Worm (Caenorhabditis elegans) whole organism, L4 larva: ENCODE results near the gene R03E9.2.
A peak's percentile ranks its signal among the peaks of the same experiment; 100 is the strongest.

Experiments used
- F37D6.2 ChIP-seq: sonication (generic microtip); optimal IDR thresholded peaks from 2 replicates; lab custom pipeline; 2016; ENCODE audit warnings: mild to moderate bottlenecking, missing genetic modification characterization, missing compliant biosample characterization
- F44E2.7 ChIP-seq: fragments of 200-800 bp; sonication (Bioruptor generic); IDR thresholded peaks from 2 replicates; pipeline ENCODE4 v2.1.2; 2022; ENCODE audit warnings: missing genetic modification characterization, missing compliant biosample characterization
- R02D3.7 ChIP-seq: fragments of 150-350 bp; sonication (generic microtip); optimal IDR thresholded peaks from 3 replicates; lab custom pipeline; 2014; ENCODE audit warnings: missing biosample characterization, missing genetic modification characterization
- T26A8.4 ChIP-seq: fragments of 200-800 bp; sonication (Bioruptor generic); IDR thresholded peaks from 2 replicates; pipeline ENCODE4 v1.3.6; 2022; ENCODE audit warnings: missing genetic modification characterization, missing compliant biosample characterization
- ZK546.5 ChIP-seq, 2 experiments: sonication (generic microtip); optimal IDR thresholded peaks; 2 replicates each; lab custom pipeline; 2017; ENCODE audit warnings: missing biosample characterization in 2 of 2, missing genetic modification characterization in 2 of 2
- attf-4 ChIP-seq: sonication (generic microtip); optimal IDR thresholded peaks from 3 replicates; lab custom pipeline; 2017; ENCODE audit warnings: missing biosample characterization, missing genetic modification characterization
- ceh-32 ChIP-seq: sonication (generic microtip); optimal IDR thresholded peaks from 2 replicates; lab custom pipeline; 2016; ENCODE audit warnings: mild to moderate bottlenecking, missing genetic modification characterization, missing compliant biosample characterization; ENCODE audit not compliant: poor library complexity
- ceh-44 ChIP-seq: fragments of 200-800 bp; sonication (Bioruptor generic); IDR thresholded peaks from 2 replicates; pipeline ENCODE4 v1.3.6; 2022; ENCODE audit warnings: missing genetic modification reagents, missing genetic modification characterization, missing compliant biosample characterization
- ces-1 ChIP-seq: fragments of 150-350 bp; sonication (generic microtip); optimal IDR thresholded peaks from 4 replicates; lab custom pipeline; 2014; ENCODE audit warnings: missing biosample characterization, missing genetic modification reagents, missing genetic modification characterization
- daf-16 ChIP-seq, 3 experiments: sonication (generic microtip); optimal IDR thresholded peaks; 2 replicates each; lab custom pipeline; 2016 to 2017; ENCODE audit warnings: missing genetic modification characterization in 3 of 3, missing genetic modification reagents in 3 of 3, mild to moderate bottlenecking in 2 of 3, missing compliant biosample characterization in 2 of 3, missing biosample characterization in 1 of 3, moderate library complexity in 1 of 3
- dmd-6 ChIP-seq: fragments of 200-800 bp; sonication (Bioruptor generic); IDR thresholded peaks from 2 replicates; pipeline ENCODE4 v1.3.6; 2022; ENCODE audit warnings: missing genetic modification reagents, missing genetic modification characterization, missing compliant biosample characterization
- dmd-9 ChIP-seq: fragments of 200-800 bp; sonication (Bioruptor generic); IDR thresholded peaks from 2 replicates; pipeline ENCODE4 v1.3.6; 2022; ENCODE audit warnings: missing genetic modification reagents, missing genetic modification characterization, missing compliant biosample characterization
- dpl-1 ChIP-seq: fragments of 150-350 bp; optimal IDR thresholded peaks from 2 replicates; lab custom pipeline; 2014; ENCODE audit warnings: missing biosample characterization, missing genetic modification reagents, missing genetic modification characterization
- dve-1 ChIP-seq: sonication (generic microtip); optimal IDR thresholded peaks from 2 replicates; lab custom pipeline; 2017; ENCODE audit warnings: antibody characterized with exemption, mild to moderate bottlenecking, missing genetic modification characterization, missing compliant biosample characterization; ENCODE audit not compliant: insufficient read depth
- egl-27 ChIP-seq: sonication (generic microtip); optimal IDR thresholded peaks from 3 replicates; lab custom pipeline; 2017; ENCODE audit warnings: missing biosample characterization, missing genetic modification reagents, missing genetic modification characterization
- hlh-11 ChIP-seq: fragments of 200-800 bp; sonication (Bioruptor generic); optimal IDR thresholded peaks from 2 replicates; lab custom pipeline; 2018; ENCODE audit warnings: mild to moderate bottlenecking, missing genetic modification characterization, missing compliant biosample characterization
- hlh-30 ChIP-seq: sonication (generic microtip); optimal IDR thresholded peaks from 2 replicates; lab custom pipeline; 2017; ENCODE audit warnings: antibody characterized with exemption, mild to moderate bottlenecking, missing genetic modification characterization, missing compliant biosample characterization; ENCODE audit not compliant: insufficient read depth
- jun-1 ChIP-seq: fragments of 150-350 bp; optimal IDR thresholded peaks from 2 replicates; lab custom pipeline; 2014; ENCODE audit warnings: missing biosample characterization, missing genetic modification reagents, missing genetic modification characterization
- lin-15B ChIP-seq: fragments of 150-350 bp; sonication (generic microtip); optimal IDR thresholded peaks from 3 replicates; lab custom pipeline; 2014; ENCODE audit warnings: missing biosample characterization, missing genetic modification characterization
- lir-3 ChIP-seq: sonication (generic microtip); optimal IDR thresholded peaks from 2 replicates; lab custom pipeline; 2016; ENCODE audit warnings: mild to moderate bottlenecking, missing genetic modification characterization, missing compliant biosample characterization
- mep-1 ChIP-seq: fragments of 150-350 bp; sonication (generic microtip); optimal IDR thresholded peaks from 3 replicates; lab custom pipeline; 2014; ENCODE audit warnings: missing biosample characterization, missing genetic modification characterization
- mxl-2 ChIP-seq: fragments of 200-800 bp; sonication (Bioruptor generic); conservative IDR thresholded peaks from 2 replicates; pipeline ENCODE4 v1.3.6; 2022; ENCODE audit warnings: missing genetic modification reagents, missing genetic modification characterization, missing compliant biosample characterization
- nhr-102 ChIP-seq: sonication (generic microtip); optimal IDR thresholded peaks from 2 replicates; lab custom pipeline; 2016; ENCODE audit warnings: mild to moderate bottlenecking, missing genetic modification characterization, moderate library complexity, missing compliant biosample characterization
- nhr-28 ChIP-seq: fragments of 150-350 bp; optimal IDR thresholded peaks from 2 replicates; lab custom pipeline; 2014; ENCODE audit warnings: missing biosample characterization, missing genetic modification characterization
- nhr-42 ChIP-seq: fragments of 200-800 bp; sonication (Bioruptor generic); IDR thresholded peaks from 2 replicates; pipeline ENCODE4 v1.3.6; 2022; ENCODE audit warnings: missing genetic modification characterization, missing compliant biosample characterization
- nhr-48 ChIP-seq: sonication (generic microtip); optimal IDR thresholded peaks from 2 replicates; lab custom pipeline; 2016; ENCODE audit warnings: mild to moderate bottlenecking, missing genetic modification characterization, missing compliant biosample characterization
- php-3 ChIP-seq: fragments of 200-800 bp; sonication (Bioruptor generic); IDR thresholded peaks from 2 replicates; pipeline ENCODE4 v1.3.6; 2022; ENCODE audit warnings: missing genetic modification reagents, missing genetic modification characterization, missing compliant biosample characterization
- pqm-1 ChIP-seq: sonication (generic microtip); optimal IDR thresholded peaks from 2 replicates; lab custom pipeline; 2017; ENCODE audit warnings: missing biosample characterization, missing genetic modification characterization
- saeg-2 ChIP-seq: fragments of 200-800 bp; sonication (Bioruptor generic); IDR thresholded peaks from 2 replicates; pipeline ENCODE4 v1.3.6; 2022; ENCODE audit warnings: missing genetic modification reagents, missing genetic modification characterization, missing compliant biosample characterization
- skn-1 ChIP-seq: fragments of 150-350 bp; optimal IDR thresholded peaks from 2 replicates; lab custom pipeline; 2014; ENCODE audit warnings: missing biosample characterization, missing genetic modification characterization
- spr-1 ChIP-seq: sonication (generic microtip); optimal IDR thresholded peaks from 2 replicates; lab custom pipeline; 2016; ENCODE audit warnings: mild to moderate bottlenecking, missing genetic modification characterization, missing compliant biosample characterization
- unc-130 ChIP-seq: sonication (generic microtip); optimal IDR thresholded peaks from 2 replicates; lab custom pipeline; 2016; ENCODE audit warnings: missing genetic modification reagents, missing genetic modification characterization, missing compliant biosample characterization
- unc-39 ChIP-seq: sonication (generic microtip); optimal IDR thresholded peaks from 2 replicates; lab custom pipeline; 2017; ENCODE audit warnings: missing biosample characterization, missing genetic modification characterization
- unc-62 ChIP-seq, 3 experiments: fragments of 150-350 bp in 1 of 3; sonication (generic microtip); optimal IDR thresholded peaks in 2 of 3; peaks in 1 of 3; 1 replicate in 1 of 3; 2 replicates in 2 of 3; lab custom pipeline; 2014 to 2017; ENCODE audit warnings: missing biosample characterization in 3 of 3, missing genetic modification characterization in 3 of 3, missing genetic modification reagents in 3 of 3, missing genotype in 1 of 3
- zfp-2 ChIP-seq: sonication (generic microtip); optimal IDR thresholded peaks from 2 replicates; lab custom pipeline; 2016; ENCODE audit warnings: mild to moderate bottlenecking, missing genetic modification characterization, missing compliant biosample characterization
- zfp-3 ChIP-seq: fragments of 200-800 bp; sonication (Bioruptor generic); conservative IDR thresholded peaks from 2 replicates; pipeline ENCODE4 v1.3.6; 2022; ENCODE audit warnings: missing genetic modification reagents, missing genetic modification characterization, missing compliant biosample characterization
- zip-2 ChIP-seq: fragments of 150-350 bp; optimal IDR thresholded peaks from 2 replicates; lab custom pipeline; 2014; ENCODE audit warnings: missing biosample characterization, missing genetic modification characterization
- ztf-7 ChIP-seq: fragments of 150-350 bp; optimal IDR thresholded peaks from 2 replicates; lab custom pipeline; 2014; ENCODE audit warnings: missing biosample characterization, missing genetic modification characterization

Gene R03E9.2

ce11 chrX:6761688-6762185, 28.6 kb upstream of the R03E9.2 start, which contains the start of gene abts-4:
Gene abts-4 (minus strand): TSS chrX:6761738.
- no peak for TF ChIP-seq ceh-44
- no peak for TF ChIP-seq ces-1 (GFP tag; lab: Kevin White, UChicago)
- TF ChIP-seq saeg-2 (GFP tag; lab: Robert Waterston, UW) = no peak
- no peak for TF ChIP-seq lir-3 (tag; lab: Kevin White, UChicago)
- no peak for TF ChIP-seq mep-1 (tag; lab: Kevin White, UChicago)
- no peak for TF ChIP-seq egl-27
- no peak for TF ChIP-seq skn-1 (tag; lab: Kevin White, UChicago)
- no peak for TF ChIP-seq ztf-7 (tag; lab: Kevin White, UChicago)
- TF ChIP-seq nhr-28 (tag; lab: Kevin White, UChicago) = peak; percentile 42
- TF ChIP-seq nhr-102 (tag; lab: Kevin White, UChicago) = no peak
- no peak for TF ChIP-seq ceh-32 (tag; lab: Kevin White, UChicago)
- TF ChIP-seq R02D3.7 = no peak
- no peak for TF ChIP-seq attf-4 (tag; lab: Kevin White, UChicago)
- TF ChIP-seq zfp-2 (tag; lab: Kevin White, UChicago) = no peak
- TF ChIP-seq dve-1 (tag; lab: Kevin White, UChicago) = peak; percentile 38
- TF ChIP-seq jun-1 (tag; lab: Kevin White, UChicago) = no peak
- TF ChIP-seq unc-62 (GFP tag; optimal IDR thresholded peaks at IDR 0.05 in 1 of 2; lab: Kevin White, UChicago) = no peak
- no peak for TF ChIP-seq unc-62 (tag; optimal IDR thresholded peaks at IDR 0.05; lab: Kevin White, UChicago)
- no peak for TF ChIP-seq F37D6.2 (tag; lab: Kevin White, UChicago)
- TF ChIP-seq dmd-6 (GFP tag; lab: Robert Waterston, UW) = peak; percentile 69
- TF ChIP-seq dpl-1 (GFP tag; lab: Kevin White, UChicago) = no peak
- TF ChIP-seq mxl-2 (GFP tag; lab: Robert Waterston, UW) = no peak
- TF ChIP-seq hlh-30 (tag; lab: Kevin White, UChicago) = no peak
- TF ChIP-seq lin-15B (tag; lab: Kevin White, UChicago) = no peak
- no peak for TF ChIP-seq php-3 (GFP tag; lab: Robert Waterston, UW)
- no peak for TF ChIP-seq daf-16 (GFP tag; optimal IDR thresholded peaks at IDR 0.05; lab: Kevin White, UChicago)
- TF ChIP-seq daf-16 (tag; optimal IDR thresholded peaks at IDR 0.05; lab: Kevin White, UChicago) = peak; percentile 5
- TF ChIP-seq pqm-1 (tag; lab: Kevin White, UChicago) = peak; percentile 59
- no peak for TF ChIP-seq zip-2 (tag; lab: Kevin White, UChicago)
- no peak for TF ChIP-seq ZK546.5 (tag; optimal IDR thresholded peaks at IDR 0.05; lab: Kevin White, UChicago)
- TF ChIP-seq unc-39 (tag; lab: Kevin White, UChicago) = no peak
- TF ChIP-seq, all 104 proteins: peak for 5

- TF ChIP-seq dve-1 (tag; lab: Kevin White, UChicago) (peak; percentile 20), nhr-42 (GFP tag; lab: Robert Waterston, UW) (no peak), dmd-6 (GFP tag; lab: Robert Waterston, UW) (peak; percentile 79), dmd-9 (GFP tag; lab: Robert Waterston, UW) (no peak), pqm-1 (tag; lab: Kevin White, UChicago) (peak; percentile 39), hlh-11 (tag; lab: Kevin White, UChicago) (peak; percentile 41), daf-16 (GFP tag; optimal IDR thresholded peaks at IDR 0.05; lab: Kevin White, UChicago) (no peak), daf-16 (tag; optimal IDR thresholded peaks at IDR 0.05; lab: Kevin White, UChicago) (peak; percentile 26), T26A8.4 (no peak), zfp-3 (GFP tag; lab: Robert Waterston, UW) (0 out of 2 replicates have a peak, but pooled peaks have one; percentile 18), unc-130 (no peak), spr-1 (tag; lab: Kevin White, UChicago) (no peak), nhr-48 (tag; lab: Kevin White, UChicago) (no peak), F44E2.7 (GFP tag; lab: Robert Waterston, UW) (no peak), nhr-28 (tag; lab: Kevin White, UChicago) (peak; percentile 25)
- TF ChIP-seq, all 104 proteins: peak for 7
These were observed 28.1 kb upstream of the R03E9.2 start for ce11 chrX:6761211-6761610.
